Fruit fly (Drosophila melanogaster): ENCODE measurements around the gene bma.

DNA sequence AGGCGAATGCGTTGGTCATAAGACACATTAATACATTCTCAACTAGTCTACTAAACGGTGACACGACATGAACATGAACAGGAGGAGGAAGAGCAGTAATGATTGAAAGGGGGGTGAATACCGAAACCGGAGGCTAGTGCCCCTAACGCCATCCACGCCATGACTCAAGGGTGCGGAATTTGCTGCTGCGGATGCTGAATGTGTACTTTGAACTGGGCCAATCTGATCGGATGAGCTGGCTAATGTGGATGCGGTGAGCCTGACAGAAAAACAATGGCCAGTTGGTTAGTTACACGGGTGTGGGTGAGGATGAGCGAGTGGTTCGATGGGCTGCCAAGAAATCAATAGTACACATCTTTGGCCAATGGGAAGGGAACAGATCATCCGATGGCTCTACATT is 44.3 kb upstream of the bma start:
- TF ChIP-seq usp (GFP tag; optimal IDR thresholded peaks at IDR 0.05) (no peak), pan (optimal IDR thresholded peaks at IDR 0.05) (no peak), Dll (optimal IDR thresholded peaks at IDR 0.05) (no peak), CG8478 (optimal IDR thresholded peaks at IDR 0.05) (no peak), psq (optimal IDR thresholded peaks at IDR 0.05) (no peak)

All from whole organism.